Fruit fly (Drosophila melanogaster) whole organism, embryonic: Measurements from ENCODE around the gene mbm.

ENCODE experiments used
- Aef1 ChIP-seq: fragments of 200-800 bp; sonication (Bioruptor generic); IDR thresholded peaks from 3 replicates; pipeline ENCODE4 v1.3.6; 2022; ENCODE audit warnings: missing biosample characterization, missing genetic modification characterization
- Awh ChIP-seq: fragments of 200-800 bp; sonication (Bioruptor generic); IDR thresholded peaks from 2 replicates; pipeline ENCODE4, ENCODE4 v1.3.6; 2022; ENCODE audit warnings: missing biosample characterization, missing genetic modification characterization
- B-H1 ChIP-seq: fragments of 200-800 bp; sonication (Bioruptor generic); IDR thresholded peaks from 3 replicates; pipeline ENCODE4 v1.3.6; 2022; ENCODE audit warnings: missing biosample characterization, missing genetic modification characterization
- CG10147 ChIP-seq: fragments of 200-800 bp; sonication (Bioruptor generic); optimal IDR thresholded peaks from 2 replicates; lab custom pipeline; 2019; ENCODE audit warnings: missing biosample characterization, mild to moderate bottlenecking, missing genetic modification characterization, moderate library complexity
- CG1024 ChIP-seq: fragments of 200-800 bp; sonication (Bioruptor generic); IDR thresholded peaks from 2 replicates; pipeline ENCODE4 v1.3.6; 2022; ENCODE audit warnings: missing biosample characterization, missing genetic modification characterization
- CG10267 ChIP-seq: fragments of 200-800 bp; sonication (Bioruptor generic); optimal IDR thresholded peaks from 2 replicates; lab custom pipeline; 2018; ENCODE audit warnings: missing biosample characterization, mild to moderate bottlenecking, missing genetic modification characterization, moderate library complexity
- CG10543 ChIP-seq: fragments of 200-800 bp; sonication (Bioruptor generic); optimal IDR thresholded peaks from 3 replicates; lab custom pipeline; 2017; ENCODE audit warnings: missing biosample characterization, mild to moderate bottlenecking, missing genetic modification characterization, moderate library complexity
- CG10654 ChIP-seq: fragments of 200-800 bp; sonication (Bioruptor generic); optimal IDR thresholded peaks from 2 replicates; lab custom pipeline; 2016; ENCODE audit warnings: missing biosample characterization, missing genetic modification characterization
- CG11504 ChIP-seq: fragments of 200-800 bp; sonication (Bioruptor generic); optimal IDR thresholded peaks from 3 replicates; lab custom pipeline; 2019; ENCODE audit warnings: missing biosample characterization, mild to moderate bottlenecking, missing genetic modification characterization, moderate library complexity
- CG11696 ChIP-seq: fragments of 200-800 bp; sonication (Bioruptor generic); IDR thresholded peaks from 2 replicates; pipeline ENCODE4 v1.3.6; 2022; ENCODE audit warnings: missing biosample characterization, missing genetic modification characterization
- CG14710 ChIP-seq: fragments of 200-800 bp; sonication (Bioruptor generic); optimal IDR thresholded peaks from 3 replicates; lab custom pipeline; 2019; ENCODE audit warnings: missing biosample characterization, mild to moderate bottlenecking, missing genetic modification characterization, moderate library complexity
- CG16815 ChIP-seq: fragments of 200-800 bp; sonication (Bioruptor generic); optimal IDR thresholded peaks from 3 replicates; lab custom pipeline; 2017; ENCODE audit warnings: missing biosample characterization, mild to moderate bottlenecking, missing genetic modification characterization
- CG16863 ChIP-seq: fragments of 200-800 bp; sonication (Bioruptor generic); optimal IDR thresholded peaks from 3 replicates; lab custom pipeline; 2016; ENCODE audit warnings: missing biosample characterization, missing genetic modification characterization
- CG1832 ChIP-seq: fragments of 200-800 bp; sonication (Bioruptor generic); optimal IDR thresholded peaks from 2 replicates; lab custom pipeline; 2017; ENCODE audit warnings: missing biosample characterization, mild to moderate bottlenecking, missing genetic modification characterization, inconsistent platforms
- CG2712 ChIP-seq: fragments of 200-800 bp; optimal IDR thresholded peaks from 3 replicates; lab custom pipeline; 2019; ENCODE audit warnings: missing biosample characterization, mild to moderate bottlenecking, missing genetic modification characterization, moderate library complexity
- CG4328 ChIP-seq: fragments of 200-800 bp; sonication (Bioruptor generic); optimal IDR thresholded peaks from 3 replicates; lab custom pipeline; 2017; ENCODE audit warnings: missing biosample characterization, missing genetic modification reagents, missing genetic modification characterization
- CG4424 ChIP-seq: fragments of 200-800 bp; sonication (Bioruptor generic); optimal IDR thresholded peaks from 3 replicates; lab custom pipeline; 2016; ENCODE audit warnings: missing biosample characterization, missing genetic modification characterization
- CG5180 ChIP-seq: fragments of 200-800 bp; sonication (Bioruptor generic); optimal IDR thresholded peaks from 3 replicates; lab custom pipeline; 2017; ENCODE audit warnings: missing biosample characterization, missing genetic modification characterization, mild to moderate bottlenecking, moderate library complexity, missing genetic modification reagents
- CG5245 ChIP-seq: fragments of 200-800 bp; sonication (Bioruptor generic); optimal IDR thresholded peaks from 3 replicates; lab custom pipeline; 2016; ENCODE audit warnings: missing biosample characterization, missing genetic modification characterization
- CG7556 ChIP-seq: fragments of 200-800 bp; sonication (Bioruptor generic); optimal IDR thresholded peaks from 2 replicates; lab custom pipeline; 2017; ENCODE audit warnings: missing biosample characterization, mild to moderate bottlenecking, missing genetic modification characterization
- CG7839 ChIP-seq: fragments of 200-800 bp; sonication (Bioruptor generic); optimal IDR thresholded peaks from 3 replicates; lab custom pipeline; 2018; ENCODE audit warnings: missing biosample characterization, mild to moderate bottlenecking, missing genetic modification characterization, moderate library complexity
- CG8765 ChIP-seq: fragments of 200-800 bp; sonication (Bioruptor generic); IDR thresholded peaks from 2 replicates; pipeline ENCODE4 v1.3.6; 2022; ENCODE audit warnings: missing biosample characterization, missing genetic modification characterization
- Camta ChIP-seq: fragments of 200-800 bp; sonication (Bioruptor generic); optimal IDR thresholded peaks from 2 replicates; lab custom pipeline; 2016; ENCODE audit warnings: missing biosample characterization, missing genetic modification characterization
- Dip3 ChIP-seq: fragments of 200-800 bp; sonication (Bioruptor generic); optimal IDR thresholded peaks from 3 replicates; lab custom pipeline; 2016; ENCODE audit warnings: missing biosample characterization, missing genetic modification characterization
- Gsc ChIP-seq: fragments of 200-800 bp; sonication (Bioruptor generic); IDR thresholded peaks from 2 replicates; pipeline ENCODE4 v1.3.6; 2022; ENCODE audit warnings: missing biosample characterization, missing genetic modification characterization
- Gug ChIP-seq: fragments of 200-800 bp; sonication (Bioruptor generic); IDR thresholded peaks from 4 replicates; pipeline ENCODE4 v1.3.6; 2022; ENCODE audit warnings: missing biosample characterization, missing genetic modification characterization
- H15 ChIP-seq: fragments of 200-800 bp; sonication (Bioruptor generic); IDR thresholded peaks from 3 replicates; pipeline ENCODE4 v1.3.6; 2022; ENCODE audit warnings: missing biosample characterization, missing genetic modification characterization
- Hey ChIP-seq: fragments of 200-800 bp; sonication (Bioruptor generic); optimal IDR thresholded peaks from 3 replicates; lab custom pipeline; 2018; ENCODE audit warnings: missing biosample characterization, mild to moderate bottlenecking, missing genetic modification characterization
- Hr39 ChIP-seq: fragments of >200 bp; optimal IDR thresholded peaks from 2 replicates; lab custom pipeline; 2017
- Lhr ChIP-seq: fragments of 200-800 bp; sonication (Bioruptor generic); optimal IDR thresholded peaks from 3 replicates; lab custom pipeline; 2017; ENCODE audit warnings: mild to moderate bottlenecking, missing biosample characterization, missing genetic modification reagents, missing genetic modification characterization
- Lim3 ChIP-seq: fragments of 200-800 bp; sonication (Bioruptor generic); IDR thresholded peaks from 2 replicates; pipeline ENCODE4 v1.3.6; 2022; ENCODE audit warnings: missing biosample characterization, missing genetic modification characterization
- Med ChIP-seq: fragments of 200-800 bp; sonication (Bioruptor generic); peaks from one replicate; lab custom pipeline; 2016; ENCODE audit warnings: missing biosample characterization, missing genetic modification characterization, mild to moderate bottlenecking, inconsistent platforms, moderate library complexity
- Oli ChIP-seq: fragments of 200-800 bp; sonication (Bioruptor generic); optimal IDR thresholded peaks from 2 replicates; lab custom pipeline; 2018; ENCODE audit warnings: missing biosample characterization, mild to moderate bottlenecking, missing genetic modification characterization, moderate library complexity
- ap ChIP-seq: fragments of 200-800 bp; sonication (Bioruptor generic); IDR thresholded peaks from 2 replicates; pipeline ENCODE4 v1.3.6; 2022; ENCODE audit warnings: missing biosample characterization, missing genetic modification characterization
- ara ChIP-seq: fragments of 200-800 bp; sonication (Bioruptor generic); IDR thresholded peaks from 2 replicates; pipeline ENCODE4 v1.3.6; 2022; ENCODE audit warnings: missing biosample characterization, missing genetic modification characterization
- corto ChIP-seq: fragments of 200-800 bp; sonication (Bioruptor generic); optimal IDR thresholded peaks from 2 replicates; lab custom pipeline; 2016; ENCODE audit warnings: missing biosample characterization, mild to moderate bottlenecking, missing genetic modification characterization, moderate library complexity
- crol ChIP-seq: fragments of 200-800 bp; sonication (Bioruptor generic); IDR thresholded peaks from 2 replicates; pipeline ENCODE4 v1.3.6; 2022; ENCODE audit warnings: missing biosample characterization, missing genetic modification characterization
- emc ChIP-seq: fragments of 200-800 bp; sonication (Bioruptor generic); optimal IDR thresholded peaks from 2 replicates; lab custom pipeline; 2016; ENCODE audit warnings: missing biosample characterization, missing genetic modification characterization
- eyg ChIP-seq: fragments of 200-800 bp; sonication (Bioruptor generic); optimal IDR thresholded peaks from 3 replicates; lab custom pipeline; 2016; ENCODE audit warnings: missing biosample characterization, missing genetic modification characterization
- gro ChIP-seq: fragments of 200-800 bp; sonication (Bioruptor generic); optimal IDR thresholded peaks from 2 replicates; lab custom pipeline; 2016; ENCODE audit warnings: missing biosample characterization, missing genetic modification characterization
- hkb ChIP-seq, 2 experiments: fragments of 200-800 bp in 1 of 2; fragments of >200 bp in 1 of 2; sonication (Bioruptor generic) in 1 of 2; IDR thresholded peaks in 1 of 2; optimal IDR thresholded peaks in 1 of 2; 2 replicates each; pipeline versions ENCODE4 v1.3.6 to Lab custom; 2017 to 2022; ENCODE audit warnings: missing biosample characterization in 1 of 2, missing genetic modification characterization in 1 of 2
- jigr1 ChIP-seq: fragments of 200-800 bp; sonication (Bioruptor generic); IDR thresholded peaks from 3 replicates; pipeline ENCODE4 v1.3.6; 2022; ENCODE audit warnings: missing biosample characterization, missing genetic modification characterization
- luna ChIP-seq: fragments of 200-800 bp; sonication (Bioruptor generic); optimal IDR thresholded peaks from 2 replicates; lab custom pipeline; 2016; ENCODE audit warnings: missing biosample characterization, missing genetic modification characterization
- mld ChIP-seq: fragments of 200-800 bp; sonication (Bioruptor generic); IDR thresholded peaks from 3 replicates; pipeline ENCODE4 v1.3.6; 2022; ENCODE audit warnings: missing biosample characterization, missing genetic modification characterization; ENCODE audit not compliant: partially characterized antibody
- repo ChIP-seq: fragments of 200-800 bp; sonication (Bioruptor generic); optimal IDR thresholded peaks from 2 replicates; lab custom pipeline; 2016; ENCODE audit warnings: missing biosample characterization, missing genetic modification characterization
- rib ChIP-seq: fragments of 200-800 bp; sonication (Bioruptor generic); IDR thresholded peaks from 2 replicates; pipeline ENCODE4 v1.3.6; 2022; ENCODE audit warnings: missing biosample characterization, missing genetic modification characterization
- seq ChIP-seq: fragments of 200-800 bp; sonication (Bioruptor generic); IDR thresholded peaks from 2 replicates; pipeline ENCODE4 v1.3.6; 2022; ENCODE audit warnings: missing biosample characterization, missing genetic modification characterization
- sqz ChIP-seq: fragments of 200-800 bp; sonication (Bioruptor generic); optimal IDR thresholded peaks from 3 replicates; lab custom pipeline; 2018; ENCODE audit warnings: missing biosample characterization, mild to moderate bottlenecking, missing genetic modification characterization
- tin ChIP-seq: fragments of 200-800 bp; sonication (Bioruptor generic); optimal IDR thresholded peaks from 3 replicates; lab custom pipeline; 2016; ENCODE audit warnings: missing biosample characterization, missing genetic modification characterization
- tll ChIP-seq, 2 experiments: fragments of 200-800 bp in 1 of 2; fragments of >200 bp in 1 of 2; sonication (Bioruptor generic) in 1 of 2; optimal IDR thresholded peaks; 2 replicates each; lab custom pipeline; 2017 to 2019; ENCODE audit warnings: missing biosample characterization in 2 of 2, missing genetic modification characterization in 2 of 2, mild to moderate bottlenecking in 1 of 2, moderate library complexity in 1 of 2
- vnd ChIP-seq: fragments of 200-800 bp; sonication (Bioruptor generic); IDR thresholded peaks from 3 replicates; pipeline ENCODE4 v1.3.6; 2022; ENCODE audit warnings: missing biosample characterization, missing genetic modification characterization; ENCODE audit not compliant: partially characterized antibody

The mbm gene

DNA sequence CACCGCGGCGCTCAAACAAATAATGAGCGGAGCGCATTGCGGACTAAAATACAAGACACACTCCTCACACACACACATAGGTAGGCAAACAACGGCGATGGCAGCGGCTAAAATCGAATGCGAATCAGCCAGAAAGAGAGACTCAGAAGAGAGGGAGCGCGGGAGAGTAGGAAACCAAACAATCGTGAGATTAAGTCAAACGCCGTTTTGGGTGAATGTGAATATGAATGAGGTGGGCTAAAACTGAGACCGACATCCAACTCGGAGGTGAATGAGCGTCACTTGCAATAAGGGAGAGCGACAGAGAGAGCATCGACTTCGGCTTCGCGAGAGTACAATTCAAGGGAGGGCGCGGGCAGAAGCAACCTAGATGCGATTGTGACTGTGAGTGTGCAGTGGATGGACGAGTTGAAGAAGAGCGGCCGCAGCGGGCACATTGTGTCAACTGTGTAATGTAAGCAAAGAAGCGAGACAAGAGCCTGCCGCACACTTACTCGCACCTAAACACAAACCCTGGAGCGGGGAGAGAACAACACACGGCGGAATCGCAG lies 51.5 kb downstream of the mbm start (continued):
- TF ChIP-seq hkb (optimal IDR thresholded peaks at IDR 0.05; lab: Kevin White, UChicago) (no peak), hkb (GFP tag; IDR thresholded peaks at IDR 0.05; lab: Robert Waterston, UW) (no peak), rib (no peak), CG10147 (GFP tag; lab: Kevin White, UChicago) (no peak), CG1832 (GFP tag; lab: Kevin White, UChicago) (peak; percentile 44), jigr1 (no peak), CG5180 (GFP tag; lab: Kevin White, UChicago) (no peak), H15 (no peak), Lhr (no peak), Dip3 (GFP tag; lab: Kevin White, UChicago) (no peak), CG10543 (GFP tag; lab: Kevin White, UChicago) (peak; percentile 65), CG10267 (tag; lab: Kevin White, UChicago) (no peak), seq (GFP tag; lab: Robert Waterston, UW) (peak; percentile 60), CG2712 (tag; lab: Kevin White, UChicago) (peak; percentile 13), ap (GFP tag; lab: Robert Waterston, UW) (no peak), luna (GFP tag; lab: Kevin White, UChicago) (no peak), CG10654 (GFP tag; lab: Kevin White, UChicago) (no peak), CG4328 (GFP tag; lab: Kevin White, UChicago) (no peak), gro (GFP tag; lab: Kevin White, UChicago) (peak; percentile 67), Gug (GFP tag; lab: Robert Waterston, UW) (no peak), Gsc (GFP tag; lab: Robert Waterston, UW) (no peak), tin (GFP tag; lab: Kevin White, UChicago) (no peak), Oli (no peak), Hr39 (lab: Kevin White, UChicago) (no peak), B-H1 (GFP tag; lab: Robert Waterston, UW) (no peak), vnd (no peak), CG16815 (GFP tag; lab: Kevin White, UChicago) (no peak), emc (GFP tag; lab: Kevin White, UChicago) (no peak), CG14710 (no peak), ara (GFP tag; lab: Robert Waterston, UW) (no peak), CG11504 (tag; lab: Kevin White, UChicago) (no peak), mld (GFP tag; lab: Robert Waterston, UW) (no peak), CG8765 (GFP tag; lab: Robert Waterston, UW) (0 out of 2 replicates have a peak, but pooled peaks have one; percentile 11), CG7839 (no peak), Awh (GFP tag; lab: Robert Waterston, UW) (no peak), CG4424 (GFP tag; lab: Kevin White, UChicago) (no peak), CG7556 (no peak), Med (peak; percentile 82), CG11696 (GFP tag; lab: Robert Waterston, UW) (no peak), eyg (GFP tag; lab: Kevin White, UChicago) (peak; percentile 4), Lim3 (no peak), CG1024 (GFP tag; lab: Robert Waterston, UW) (peak; percentile 39; the same call in 1 of the 2 replicates), corto (GFP tag; lab: Kevin White, UChicago) (no peak), CG16863 (GFP tag; lab: Kevin White, UChicago) (no peak), sqz (GFP tag; lab: Kevin White, UChicago) (no peak), Camta (GFP tag; lab: Kevin White, UChicago) (peak; percentile 0), Hey (tag; lab: Kevin White, UChicago) (no peak), crol (GFP tag; lab: Robert Waterston, UW) (peak; percentile 92), tll (GFP tag; optimal IDR thresholded peaks at IDR 0.05; lab: Kevin White, UChicago) (peak in 1 of 2 experiments; percentile 93), Aef1 (GFP tag; lab: Robert Waterston, UW) (no peak), CG5245 (GFP tag; lab: Kevin White, UChicago) (no peak), repo (GFP tag; lab: Kevin White, UChicago) (peak; percentile 43)
